Worm (Caenorhabditis elegans) whole organism, midembryonic: ENCODE results near the gene fbxb-103.

Experiments used
- T22C8.4 ChIP-seq: fragments of 200-800 bp; sonication (Bioruptor generic); IDR thresholded peaks from 2 replicates; pipeline ENCODE4 v1.3.6; 2022; ENCODE audit warnings: missing genetic modification characterization, missing compliant biosample characterization
- cog-1 ChIP-seq: sonication (generic microtip); optimal IDR thresholded peaks from 2 replicates; lab custom pipeline; 2016; ENCODE audit warnings: missing genetic modification characterization, missing compliant biosample characterization
- flt-1 ChIP-seq: fragments of 200-800 bp; sonication (Bioruptor generic); IDR thresholded peaks from 2 replicates; pipeline ENCODE4 v1.3.6; 2022; ENCODE audit warnings: missing genetic modification characterization, missing compliant biosample characterization
- klf-2 ChIP-seq: fragments of 200-800 bp; sonication (Bioruptor generic); conservative IDR thresholded peaks from 2 replicates; pipeline ENCODE4 v1.3.6; 2022; ENCODE audit warnings: missing genetic modification reagents, missing genetic modification characterization, missing compliant biosample characterization
- med-1 ChIP-seq: sonication (generic microtip); optimal IDR thresholded peaks from 2 replicates; lab custom pipeline; 2017; ENCODE audit warnings: missing genetic modification characterization, mild to moderate bottlenecking, missing compliant biosample characterization, antibody characterized with exemption, missing genetic modification reagents; ENCODE audit not compliant: insufficient read depth
- ref-1 ChIP-seq: fragments of 200-800 bp; sonication (Bioruptor generic); conservative IDR thresholded peaks from 2 replicates; pipeline ENCODE4 v1.3.6; 2022; ENCODE audit warnings: missing genetic modification reagents, missing genetic modification characterization, missing compliant biosample characterization
- tab-1 ChIP-seq: fragments of 200-800 bp; sonication (Bioruptor generic); IDR thresholded peaks from 2 replicates; pipeline ENCODE4 v1.3.6; 2022; ENCODE audit warnings: missing genetic modification characterization, missing compliant biosample characterization
- ztf-23 ChIP-seq: fragments of 200-800 bp; sonication (Bioruptor generic); IDR thresholded peaks from 2 replicates; pipeline ENCODE4 v1.3.6; 2022; ENCODE audit warnings: missing genetic modification reagents, missing genetic modification characterization, missing compliant biosample characterization
- ztf-29 ChIP-seq: fragments of 200-800 bp; sonication (Bioruptor generic); IDR thresholded peaks from 2 replicates; pipeline ENCODE4 v1.3.6; 2022; ENCODE audit warnings: missing genetic modification reagents, missing genetic modification characterization, missing compliant biosample characterization

fbxb-103 gene

DNA sequence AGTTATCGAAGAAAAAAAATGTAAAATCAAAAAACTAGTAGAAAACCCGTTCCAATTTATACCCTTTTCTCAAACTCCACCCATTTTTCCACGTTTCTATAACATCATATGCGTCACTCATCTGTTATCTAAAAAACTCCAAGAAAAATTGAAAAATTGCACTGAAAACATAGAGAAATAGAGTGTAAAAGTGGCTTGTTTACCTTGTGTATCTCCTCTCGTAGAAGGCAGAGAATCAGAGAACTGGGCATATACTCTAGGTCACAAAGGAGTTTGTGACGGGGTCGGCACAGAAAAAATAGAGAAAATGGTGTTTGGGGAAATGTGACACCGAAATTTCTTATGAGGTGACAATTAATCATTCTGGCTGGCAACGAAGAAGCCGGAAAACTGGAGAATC lies 4.3 kb downstream of the fbxb-103 start:
- no peak for TF ChIP-seq cog-1 (tag; lab: Kevin White, UChicago)
- TF ChIP-seq tab-1: no peak
- TF ChIP-seq med-1: no peak
- no peak for TF ChIP-seq ref-1 (GFP tag; lab: Robert Waterston, UW)
- no peak for TF ChIP-seq flt-1 (GFP tag; lab: Robert Waterston, UW)
- TF ChIP-seq klf-2: no peak
- TF ChIP-seq T22C8.4 (GFP tag; lab: Robert Waterston, UW): no peak
- TF ChIP-seq ztf-29 (GFP tag; lab: Robert Waterston, UW): no peak
- TF ChIP-seq ztf-23 (GFP tag; lab: Robert Waterston, UW): no peak

DNA sequence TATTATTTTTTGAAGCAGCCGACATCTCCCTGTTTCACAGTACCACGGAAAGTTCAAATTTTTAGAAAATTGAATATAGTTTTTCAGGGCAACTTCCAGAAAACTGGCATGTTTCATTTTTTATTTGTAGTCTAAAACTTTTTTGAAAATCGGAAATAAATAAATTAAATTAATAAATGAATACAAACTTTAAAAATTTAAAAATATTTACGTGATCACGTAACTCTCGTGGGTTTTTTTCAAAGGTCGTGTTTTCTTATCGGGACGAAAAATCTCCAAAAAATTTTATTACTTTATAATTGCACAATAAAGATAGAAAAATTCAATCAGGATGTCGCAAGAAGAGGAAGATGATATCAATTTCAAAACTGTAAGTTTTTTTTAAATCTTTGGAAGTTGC lies 4.8 kb downstream of the fbxb-103 start, which contains the start of gene F53C3.1:
F53C3.1 (plus strand) TSS at position 301 of the 400 bp plus-strand sequence.
- TF ChIP-seq ztf-23 (GFP tag; lab: Robert Waterston, UW): no peak
- TF ChIP-seq med-1: no peak
- no peak for TF ChIP-seq ref-1 (GFP tag; lab: Robert Waterston, UW)
- TF ChIP-seq T22C8.4 (GFP tag; lab: Robert Waterston, UW): no peak
- TF ChIP-seq klf-2: no peak
- TF ChIP-seq flt-1 (GFP tag; lab: Robert Waterston, UW): no peak
- no peak for TF ChIP-seq tab-1
- no peak for TF ChIP-seq cog-1 (tag; lab: Kevin White, UChicago)
- no peak for TF ChIP-seq ztf-29 (GFP tag; lab: Robert Waterston, UW)

DNA sequence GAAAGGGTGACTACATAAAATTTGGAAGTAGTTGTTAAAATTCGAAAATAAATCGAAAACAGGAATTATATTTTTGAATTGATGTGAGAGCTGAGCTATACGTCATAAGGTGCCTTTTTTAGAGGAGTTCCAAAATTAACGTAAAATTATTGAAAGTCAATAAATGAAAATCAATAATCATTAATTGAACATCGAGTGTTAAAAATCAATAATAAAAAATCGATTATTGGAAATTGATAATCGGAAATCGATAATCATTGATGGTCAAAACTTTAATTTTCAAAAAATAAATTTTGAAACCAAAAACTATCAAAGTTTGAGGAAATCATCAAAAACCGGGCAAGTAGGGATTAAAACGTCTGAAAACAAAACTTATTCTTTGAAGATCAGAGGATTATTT lies 6.7 kb downstream of the fbxb-103 start:
- TF ChIP-seq T22C8.4 (GFP tag; lab: Robert Waterston, UW) (peak; percentile 33; the same call in 1 of the 2 replicates), tab-1 (no peak)

ce11 chrII:3917985-3918633 lies 11.2 kb downstream of the fbxb-103 start:
- TF ChIP-seq ztf-29 (GFP tag; lab: Robert Waterston, UW) (no peak), T22C8.4 (GFP tag; lab: Robert Waterston, UW) (no peak), cog-1 (tag; lab: Kevin White, UChicago) (no peak), klf-2 (no peak), med-1 (no peak), ref-1 (GFP tag; lab: Robert Waterston, UW) (no peak), flt-1 (GFP tag; lab: Robert Waterston, UW) (no peak), ztf-23 (GFP tag; lab: Robert Waterston, UW) (no peak), tab-1 (no peak)

DNA sequence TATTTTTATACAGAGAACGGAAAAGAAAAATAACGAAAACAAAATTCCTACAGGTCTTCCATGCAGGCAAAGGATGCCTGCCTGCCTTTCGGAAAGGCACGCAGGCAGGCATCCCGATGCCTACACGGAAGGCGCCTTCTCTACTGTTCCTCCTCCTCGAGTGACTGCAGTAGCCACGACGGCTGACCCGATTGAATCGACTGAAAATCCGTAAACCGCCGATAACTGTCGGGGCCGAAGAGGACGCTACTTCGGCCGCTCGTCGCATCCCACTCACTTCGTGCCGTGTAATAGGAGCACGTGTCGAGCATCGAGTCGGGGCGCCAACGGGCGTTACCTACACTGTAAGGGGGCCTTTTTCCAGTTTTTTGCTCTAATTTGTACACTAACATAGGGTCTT lies 13.7 kb downstream of the fbxb-103 start:
- TF ChIP-seq med-1 (no peak), ztf-23 (GFP tag; lab: Robert Waterston, UW) (no peak), tab-1 (no peak), ztf-29 (GFP tag; lab: Robert Waterston, UW) (no peak)

DNA sequence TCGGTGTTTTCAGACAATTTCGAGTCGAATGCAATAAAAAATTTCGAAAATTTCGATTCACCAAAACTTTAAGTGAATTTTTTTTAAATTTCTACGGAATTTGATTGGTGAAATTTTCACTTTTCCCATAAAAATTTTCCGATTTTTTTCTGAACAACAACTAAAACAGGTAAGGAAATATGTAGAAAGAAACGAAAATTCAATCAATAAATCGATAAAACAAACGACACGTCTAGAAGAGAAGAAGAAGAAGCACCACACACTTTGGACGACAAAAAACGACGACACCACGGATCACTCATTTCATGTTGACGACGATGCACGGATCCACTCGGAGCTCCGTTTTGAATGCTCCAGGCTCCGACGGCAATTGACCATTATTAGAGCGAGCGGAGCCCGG lies 15.8 kb downstream of the fbxb-103 start:
- TF ChIP-seq ztf-29 (GFP tag; lab: Robert Waterston, UW) (no peak), cog-1 (tag; lab: Kevin White, UChicago) (no peak), med-1 (no peak), ztf-23 (GFP tag; lab: Robert Waterston, UW) (no peak)

DNA sequence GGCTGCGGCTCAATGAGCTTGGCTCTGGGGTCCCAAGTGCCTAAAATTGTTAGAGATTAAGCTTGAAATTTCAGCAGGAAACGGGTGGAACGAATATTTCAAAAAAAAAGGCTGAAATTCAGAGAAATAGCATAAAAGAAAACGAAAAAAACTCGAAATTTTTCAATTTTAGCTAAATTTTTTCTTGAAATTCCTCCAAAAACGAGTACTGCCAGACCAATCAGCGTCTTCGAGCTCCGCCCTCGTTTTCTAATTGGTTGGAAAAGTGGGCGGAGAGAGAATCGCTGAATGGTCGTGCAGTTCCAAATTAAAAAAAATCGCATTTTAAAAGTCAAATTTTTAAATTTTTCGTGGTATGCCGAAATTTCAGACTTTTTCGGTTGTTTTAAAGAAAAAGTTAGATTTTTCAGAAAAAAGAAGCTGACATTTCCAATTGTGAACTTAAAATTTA lies 21.0 kb downstream of the fbxb-103 start, which contains the start of gene plpp-1.1:
plpp-1.1 (minus strand) TSS at position 51 of the 451 bp plus-strand sequence.
- TF ChIP-seq T22C8.4 (GFP tag; lab: Robert Waterston, UW) (no peak), klf-2 (no peak), ztf-29 (GFP tag; lab: Robert Waterston, UW) (no peak), flt-1 (GFP tag; lab: Robert Waterston, UW) (no peak), cog-1 (tag; lab: Kevin White, UChicago) (no peak), med-1 (no peak), tab-1 (no peak), ztf-23 (GFP tag; lab: Robert Waterston, UW) (no peak), ref-1 (GFP tag; lab: Robert Waterston, UW) (no peak)

DNA sequence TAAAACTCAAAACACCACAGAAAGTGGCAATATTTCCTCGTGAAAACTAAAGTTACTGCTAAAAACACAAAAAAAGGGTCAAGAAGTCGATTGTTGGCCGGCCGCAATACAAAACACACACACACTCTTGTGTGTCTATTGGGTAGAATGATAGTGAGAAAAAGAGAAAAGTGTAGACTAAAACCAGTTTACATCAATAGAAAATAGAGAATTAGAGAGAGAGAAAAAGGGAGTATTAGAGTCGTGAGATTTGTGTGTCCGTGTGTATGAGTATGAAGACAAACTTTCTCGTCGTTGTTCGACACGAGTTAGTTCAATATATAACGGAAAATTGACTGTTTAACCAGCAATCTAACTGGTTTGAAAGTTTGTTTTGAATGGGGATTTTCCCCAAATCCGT lies 22.5 kb downstream of the fbxb-103 start:
- TF ChIP-seq ztf-29 (GFP tag; lab: Robert Waterston, UW) (no peak), ztf-23 (GFP tag; lab: Robert Waterston, UW) (no peak), klf-2 (no peak), tab-1 (no peak), cog-1 (tag; lab: Kevin White, UChicago) (no peak), flt-1 (GFP tag; lab: Robert Waterston, UW) (no peak), ref-1 (GFP tag; lab: Robert Waterston, UW) (no peak), T22C8.4 (GFP tag; lab: Robert Waterston, UW) (no peak), med-1 (no peak)

DNA sequence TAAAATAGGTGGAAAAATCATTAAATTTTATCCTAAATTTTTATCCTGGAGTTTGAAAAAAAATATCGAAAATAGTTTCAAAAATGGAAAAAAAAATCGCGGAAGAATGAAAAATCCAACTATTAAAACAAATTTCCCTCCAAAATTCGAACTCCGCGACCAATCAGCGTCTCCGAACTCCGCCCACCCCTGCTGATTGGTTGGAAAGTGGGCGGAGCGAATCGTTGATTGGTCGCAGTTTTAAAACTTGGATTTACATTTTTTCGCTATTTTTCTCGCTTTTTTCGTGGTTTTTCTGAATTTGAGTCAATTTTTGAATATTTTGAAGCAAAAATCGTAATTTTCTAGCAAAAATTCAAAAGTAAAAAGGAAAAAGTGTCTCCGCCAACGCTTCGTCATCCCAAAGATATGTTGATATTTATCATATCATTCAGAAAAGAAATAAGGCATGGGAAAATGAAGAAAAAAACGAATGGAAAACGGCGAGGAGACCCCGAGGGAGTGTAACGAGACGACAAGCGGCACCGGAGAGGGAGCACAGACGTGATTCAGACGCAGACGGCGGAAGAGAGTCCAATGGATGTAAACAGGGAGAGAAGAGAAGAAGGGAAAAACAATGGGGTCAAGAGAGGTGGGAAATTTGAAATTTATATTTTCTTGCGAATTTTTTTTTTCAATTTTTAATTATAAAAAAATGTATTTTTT lies 23.7 kb downstream of the fbxb-103 start:
- TF ChIP-seq ztf-23 (GFP tag; lab: Robert Waterston, UW) (no peak), cog-1 (tag; lab: Kevin White, UChicago) (peak; percentile 8), med-1 (no peak)

DNA sequence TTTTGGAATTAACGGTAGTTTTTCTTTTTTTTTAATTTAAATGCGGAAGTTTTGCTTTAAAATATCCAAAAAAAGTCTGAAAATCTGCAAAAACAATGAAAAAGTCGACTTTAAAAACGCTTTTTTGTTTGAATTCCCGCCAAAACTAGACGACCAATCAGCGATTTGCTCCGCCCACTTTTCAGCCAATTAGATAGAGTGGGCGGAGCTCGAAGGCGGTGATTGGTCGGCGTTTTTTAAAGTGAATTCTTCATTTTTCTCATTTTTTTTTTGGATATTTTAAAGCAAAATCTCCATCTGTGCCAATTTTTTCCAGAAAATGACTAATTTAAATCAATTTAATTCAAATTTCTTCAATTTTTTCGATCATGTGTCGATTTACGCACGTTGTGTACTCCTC lies 24.3 kb downstream of the fbxb-103 start:
- TF ChIP-seq flt-1 (GFP tag; lab: Robert Waterston, UW) (no peak), klf-2 (no peak), ref-1 (GFP tag; lab: Robert Waterston, UW) (no peak), med-1 (no peak), cog-1 (tag; lab: Kevin White, UChicago) (no peak), tab-1 (no peak), T22C8.4 (GFP tag; lab: Robert Waterston, UW) (no peak), ztf-23 (GFP tag; lab: Robert Waterston, UW) (no peak), ztf-29 (GFP tag; lab: Robert Waterston, UW) (no peak)
